In the genomic region with DNA sequence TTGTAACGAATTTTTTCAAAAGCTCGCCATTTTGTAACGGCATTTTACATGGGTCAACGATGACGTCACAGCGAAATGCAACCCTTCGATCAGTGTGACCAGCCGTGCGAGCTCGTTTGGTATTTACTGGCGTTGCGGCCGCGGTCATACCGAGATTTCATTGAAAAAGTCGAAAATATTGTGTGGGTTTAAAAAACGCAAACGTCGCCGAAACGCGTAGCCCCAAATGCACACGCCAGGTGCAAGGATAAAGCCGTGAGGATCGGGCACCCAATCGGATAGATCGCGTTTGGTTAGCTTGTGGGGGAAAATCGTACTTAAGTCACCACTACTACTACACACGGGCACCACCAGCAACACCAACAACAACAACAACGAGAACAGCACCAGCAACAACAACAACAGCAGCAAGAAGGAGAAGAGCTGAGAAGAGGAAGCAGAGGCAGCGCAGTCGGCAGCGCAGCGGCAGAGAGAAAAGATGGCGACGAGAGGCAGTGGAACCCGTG, we compare ENCODE assay signal across 1 fruit fly cellular context.
TF ChIP-seq lines count a peak whose summit lies in the region.

Gene Cbl, plus strand, starts transcription at position 124 of the 506 bp plus-strand sequence.

TF ChIP-seq in whole organism, embryonic, 481 proteins besides CTCF, POLR2A, EP300 and RAD21 (continued from another document and continues in another):
- TF ChIP-seq pzg (GFP tag; optimal IDR thresholded peaks at IDR 0.05; lab: Kevin White, UChicago) (peak; percentile 95), ap (GFP tag; IDR thresholded peaks at IDR 0.05; lab: Robert Waterston, UW) (no peak), CG2678 (tag; optimal IDR thresholded peaks at IDR 0.05; lab: Kevin White, UChicago) (no peak), PHDP (tag; optimal IDR thresholded peaks at IDR 0.05; lab: Kevin White, UChicago) (peak; percentile 4), CG12104 (GFP tag; optimal IDR thresholded peaks at IDR 0.05; lab: Kevin White, UChicago) (peak; percentile 29), CG12155 (GFP tag; optimal IDR thresholded peaks at IDR 0.05; lab: Kevin White, UChicago) (peak; percentile 56), NFAT (GFP tag; IDR thresholded peaks at IDR 0.05; lab: Robert Waterston, UW) (no peak), Ets65A (GFP tag; lab: Kevin White, UChicago) (peak; percentile 55), CG30431 (GFP tag; optimal IDR thresholded peaks at IDR 0.05; lab: Kevin White, UChicago) (no peak), sim (GFP tag; IDR thresholded peaks at IDR 0.05; lab: Robert Waterston, UW) (no peak), CG10267 (tag; optimal IDR thresholded peaks at IDR 0.05; lab: Kevin White, UChicago) (peak; percentile 73), Dll (GFP tag; IDR thresholded peaks at IDR 0.05; lab: Robert Waterston, UW; ENCODE audit: partially characterized antibody) (0 out of 4 replicates have a peak, but pooled peaks have one; percentile 29), lilli (GFP tag; optimal IDR thresholded peaks at IDR 0.05; lab: Kevin White, UChicago) (peak; percentile 21), unc-4 (GFP tag; IDR thresholded peaks at IDR 0.05; lab: Robert Waterston, UW; ENCODE audit: partially characterized antibody) (peak; percentile 55), Blimp-1 (GFP tag; optimal IDR thresholded peaks at IDR 0.05; lab: Kevin White, UChicago) (no peak), dpn (GFP tag; optimal IDR thresholded peaks at IDR 0.05; lab: Kevin White, UChicago) (peak in 1 of 2 experiments; percentile 5), br (optimal IDR thresholded peaks at IDR 0.05; lab: Kevin White, UChicago) (no peak), CG12659 (GFP tag; optimal IDR thresholded peaks at IDR 0.05; lab: Kevin White, UChicago) (peak; percentile 83), fd64A (GFP tag; optimal IDR thresholded peaks at IDR 0.05; lab: Kevin White, UChicago) (peak; percentile 1), CG2202 (tag; optimal IDR thresholded peaks at IDR 0.05; lab: Kevin White, UChicago) (peak; percentile 25), CG3163 (GFP tag; optimal IDR thresholded peaks at IDR 0.05; lab: Kevin White, UChicago) (no peak), Trl (optimal IDR thresholded peaks at IDR 0.05; lab: Kevin White, UChicago) (no peak), Trl (GFP tag; optimal IDR thresholded peaks at IDR 0.05; lab: Kevin White, UChicago) (no peak), Fer2 (tag; optimal IDR thresholded peaks at IDR 0.05; lab: Kevin White, UChicago) (no peak), run (tag; optimal IDR thresholded peaks at IDR 0.05; lab: Kevin White, UChicago) (no peak), gfzf (GFP tag; optimal IDR thresholded peaks at IDR 0.05; lab: Kevin White, UChicago) (peak; percentile 94), Xrp1 (GFP tag; IDR thresholded peaks at IDR 0.05; lab: Robert Waterston, UW) (0 out of 2 replicates have a peak, but pooled peaks have one; percentile 10), CG9797 (GFP tag; optimal IDR thresholded peaks at IDR 0.05; lab: Kevin White, UChicago) (peak; percentile 97), CG33557 (GFP tag; optimal IDR thresholded peaks at IDR 0.05; lab: Kevin White, UChicago) (peak; percentile 17), CG6683 (GFP tag; optimal IDR thresholded peaks at IDR 0.05; lab: Kevin White, UChicago) (peak; percentile 12), nom (GFP tag; optimal IDR thresholded peaks at IDR 0.05; lab: Kevin White, UChicago) (peak; percentile 52), NC2β (GFP tag; optimal IDR thresholded peaks at IDR 0.05; lab: Kevin White, UChicago) (peak; percentile 23), tgo (GFP tag; IDR thresholded peaks at IDR 0.05; lab: Robert Waterston, UW) (no peak), Doc3 (GFP tag; IDR thresholded peaks at IDR 0.05; lab: Robert Waterston, UW; ENCODE audit: partially characterized antibody) (no peak), onecut (GFP tag; IDR thresholded peaks at IDR 0.05; lab: Robert Waterston, UW) (peak; percentile 23; the same call in 1 of the 2 replicates), CG18011 (GFP tag; optimal IDR thresholded peaks at IDR 0.05; lab: Kevin White, UChicago) (no peak), Stat92E (GFP tag; optimal IDR thresholded peaks at IDR 0.05; lab: Kevin White, UChicago) (peak in 1 of 3 experiments; percentile 76), Med (GFP tag; lab: Kevin White, UChicago) (peak; percentile 84), Poxn (GFP tag; IDR thresholded peaks at IDR 0.05; lab: Robert Waterston, UW) (no peak), CG31441 (GFP tag; IDR thresholded peaks at IDR 0.05; lab: Robert Waterston, UW) (no peak), CG16779 (GFP tag; IDR thresholded peaks at IDR 0.05; lab: Robert Waterston, UW) (no peak), Hr3 (GFP tag; optimal IDR thresholded peaks at IDR 0.05; lab: Kevin White, UChicago) (no peak), phol (tag; optimal IDR thresholded peaks at IDR 0.05; lab: Kevin White, UChicago) (peak; percentile 99), CG18262 (tag; optimal IDR thresholded peaks at IDR 0.05; lab: Kevin White, UChicago) (peak; percentile 24), CG3995 (GFP tag; optimal IDR thresholded peaks at IDR 0.05; lab: Kevin White, UChicago) (no peak), HLH4C (GFP tag; IDR thresholded peaks at IDR 0.05; lab: Robert Waterston, UW; ENCODE audit: partially characterized antibody) (peak; percentile 22; the same call in 1 of the 3 replicates), BEAF-32 (GFP tag; optimal IDR thresholded peaks at IDR 0.05; lab: Kevin White, UChicago) (peak; percentile 49), Ravus (GFP tag; IDR thresholded peaks at IDR 0.05; lab: Robert Waterston, UW) (no peak), CG31365 (tag; optimal IDR thresholded peaks at IDR 0.05; lab: Kevin White, UChicago) (peak; percentile 12), Aef1 (GFP tag; IDR thresholded peaks at IDR 0.05; lab: Robert Waterston, UW) (peak; percentile 74; the same call in 2 of the 3 replicates), Taf1 (GFP tag; IDR thresholded peaks at IDR 0.05; lab: Robert Waterston, UW) (no peak), slou (GFP tag; optimal IDR thresholded peaks at IDR 0.05; lab: Kevin White, UChicago) (no peak), CG1647 (GFP tag; optimal IDR thresholded peaks at IDR 0.05; lab: Kevin White, UChicago) (no peak), kay (GFP tag; optimal IDR thresholded peaks at IDR 0.05; lab: Kevin White, UChicago) (peak; percentile 65), CG3847 (GFP tag; IDR thresholded peaks at IDR 0.05; lab: Robert Waterston, UW) (peak; percentile 34; the same call in 1 of the 2 replicates), CG6854 (GFP tag; optimal IDR thresholded peaks at IDR 0.05; lab: Kevin White, UChicago) (no peak), CG13296 (GFP tag; optimal IDR thresholded peaks at IDR 0.05; lab: Kevin White, UChicago) (peak; percentile 1), Lim3 (GFP tag; IDR thresholded peaks at IDR 0.05; lab: Robert Waterston, UW) (no peak), CG17186 (GFP tag; optimal IDR thresholded peaks at IDR 0.05; lab: Kevin White, UChicago) (peak; percentile 61), Atf-2 (GFP tag; optimal IDR thresholded peaks at IDR 0.05; lab: Kevin White, UChicago) (peak; percentile 7), CG14965 (GFP tag; optimal IDR thresholded peaks at IDR 0.05; lab: Kevin White, UChicago; ENCODE audit: borderline replicate concordance) (no peak), ara (GFP tag; IDR thresholded peaks at IDR 0.05; lab: Robert Waterston, UW) (no peak), CG12391 (tag; optimal IDR thresholded peaks at IDR 0.05; lab: Kevin White, UChicago) (peak; percentile 30), tap (tag; optimal IDR thresholded peaks at IDR 0.05; lab: Kevin White, UChicago) (no peak), CG33213 (GFP tag; optimal IDR thresholded peaks at IDR 0.05; lab: Kevin White, UChicago) (peak; percentile 68), CG7963 (GFP tag; IDR thresholded peaks at IDR 0.05; lab: Robert Waterston, UW; ENCODE audit: partially characterized antibody) (no peak), fru (optimal IDR thresholded peaks at IDR 0.05; lab: Kevin White, UChicago) (no peak), CG5180 (GFP tag; optimal IDR thresholded peaks at IDR 0.05; lab: Kevin White, UChicago) (no peak), mld (GFP tag; IDR thresholded peaks at IDR 0.05; lab: Robert Waterston, UW; ENCODE audit: partially characterized antibody) (no peak), zfh1 (GFP tag; IDR thresholded peaks at IDR 0.05; lab: Robert Waterston, UW) (no peak), bbx (GFP tag; IDR thresholded peaks at IDR 0.05; lab: Robert Waterston, UW; ENCODE audit: partially characterized antibody) (peak; percentile 26), HLH3B (GFP tag; IDR thresholded peaks at IDR 0.05; lab: Robert Waterston, UW) (no peak; the same call in 1 of the 2 replicates), Xbp1 (GFP tag; optimal IDR thresholded peaks at IDR 0.05; lab: Kevin White, UChicago) (peak; percentile 3), Dip3 (GFP tag; optimal IDR thresholded peaks at IDR 0.05; lab: Kevin White, UChicago) (no peak), Atf6 (GFP tag; IDR thresholded peaks at IDR 0.05; lab: Robert Waterston, UW) (0 out of 2 replicates have a peak, but pooled peaks have one; percentile 26), Dp (GFP tag; optimal IDR thresholded peaks at IDR 0.05; lab: Kevin White, UChicago) (peak; percentile 58), CG4360 (GFP tag; IDR thresholded peaks at IDR 0.05; lab: Robert Waterston, UW) (peak; percentile 100), Ptx1 (GFP tag; IDR thresholded peaks at IDR 0.05; lab: Robert Waterston, UW) (no peak), cas (GFP tag; IDR thresholded peaks at IDR 0.05; lab: Robert Waterston, UW) (no peak), GATAe (GFP tag; conservative IDR thresholded peaks at IDR 0.05; lab: Robert Waterston, UW) (no peak), Scr (GFP tag; IDR thresholded peaks at IDR 0.05; lab: Robert Waterston, UW; ENCODE audit: partially characterized antibody) (peak; percentile 39; the same call in 1 of the 2 replicates), HmgD (GFP tag; optimal IDR thresholded peaks at IDR 0.05; lab: Kevin White, UChicago) (peak; percentile 60), CG32772 (GFP tag; IDR thresholded peaks at IDR 0.05; lab: Robert Waterston, UW) (no peak), chn (GFP tag; optimal IDR thresholded peaks at IDR 0.05; lab: Kevin White, UChicago) (no peak), HmgZ (tag; optimal IDR thresholded peaks at IDR 0.05; lab: Kevin White, UChicago) (peak; percentile 70), seq (GFP tag; IDR thresholded peaks at IDR 0.05; lab: Robert Waterston, UW) (no peak), CG42726 (GFP tag; IDR thresholded peaks at IDR 0.05; lab: Robert Waterston, UW; ENCODE audit: partially characterized antibody) (0 out of 2 replicates have a peak, but pooled peaks have one; percentile 41), knrl (GFP tag; IDR thresholded peaks at IDR 0.05; lab: Robert Waterston, UW; ENCODE audit: partially characterized antibody) (peak; percentile 22; the same call in 1 of the 3 replicates), sens-2 (GFP tag; IDR thresholded peaks at IDR 0.05; lab: Robert Waterston, UW) (no peak), p53 (GFP tag; optimal IDR thresholded peaks at IDR 0.05; lab: Kevin White, UChicago) (no peak), cad (GFP tag; optimal IDR thresholded peaks at IDR 0.05; lab: Kevin White, UChicago) (no peak), CG17385 (GFP tag; optimal IDR thresholded peaks at IDR 0.05; lab: Kevin White, UChicago) (peak; percentile 99), ftz-f1 (GFP tag; optimal IDR thresholded peaks at IDR 0.05; lab: Kevin White, UChicago) (peak; percentile 58), abd-A (tag; optimal IDR thresholded peaks at IDR 0.05; lab: Kevin White, UChicago) (no peak), MESR4 (GFP tag; optimal IDR thresholded peaks at IDR 0.05; lab: Kevin White, UChicago) (peak; percentile 99), tll (GFP tag; optimal IDR thresholded peaks at IDR 0.05; lab: Kevin White, UChicago) (peak in 1 of 2 experiments; percentile 42), CG3065 (GFP tag; optimal IDR thresholded peaks at IDR 0.05; lab: Kevin White, UChicago) (no peak), Bgb (GFP tag; IDR thresholded peaks at IDR 0.05; lab: Robert Waterston, UW; ENCODE audit: partially characterized antibody) (peak; percentile 49; the same call in 1 of the 2 replicates), Max (GFP tag; optimal IDR thresholded peaks at IDR 0.05; lab: Kevin White, UChicago) (peak; percentile 10), croc (GFP tag; conservative IDR thresholded peaks at IDR 0.05; lab: Robert Waterston, UW) (no peak), ttk (GFP tag; IDR thresholded peaks at IDR 0.05; lab: Robert Waterston, UW) (no peak), dm (GFP tag; optimal IDR thresholded peaks at IDR 0.05; lab: Kevin White, UChicago) (peak; percentile 21), Fer1 (GFP tag; optimal IDR thresholded peaks at IDR 0.05; lab: Kevin White, UChicago) (peak; percentile 49), ERR (GFP tag; optimal IDR thresholded peaks at IDR 0.05; lab: Kevin White, UChicago) (no peak), HLHmδ (GFP tag; optimal IDR thresholded peaks at IDR 0.05; lab: Kevin White, UChicago) (peak; percentile 51), bsh (GFP tag; optimal IDR thresholded peaks at IDR 0.05; lab: Kevin White, UChicago) (peak in 1 of 2 experiments; percentile 26), sima (GFP tag; optimal IDR thresholded peaks at IDR 0.05; lab: Kevin White, UChicago) (no peak), mam (GFP tag; optimal IDR thresholded peaks at IDR 0.05; lab: Kevin White, UChicago) (no peak), trem (tag; optimal IDR thresholded peaks at IDR 0.05; lab: Kevin White, UChicago) (peak; percentile 69), schlank (tag; optimal IDR thresholded peaks at IDR 0.05; lab: Kevin White, UChicago) (no peak), aop (GFP tag; IDR thresholded peaks at IDR 0.05; lab: Robert Waterston, UW) (no peak), MBD-R2 (GFP tag; IDR thresholded peaks at IDR 0.05; lab: Robert Waterston, UW) (peak; percentile 60), caup (GFP tag; optimal IDR thresholded peaks at IDR 0.05; lab: Kevin White, UChicago; ENCODE audit: severe bottlenecking) (peak; percentile 38), CG17568 (GFP tag; optimal IDR thresholded peaks at IDR 0.05; lab: Kevin White, UChicago) (no peak), pan (optimal IDR thresholded peaks at IDR 0.05; lab: Kevin White, UChicago) (no peak), pan (GFP tag; optimal IDR thresholded peaks at IDR 0.05 in 1 of 2, IDR thresholded peaks at IDR 0.05 in 1 of 2) (peak in 1 of 2 experiments; percentile 11), mirr (GFP tag; optimal IDR thresholded peaks at IDR 0.05; lab: Kevin White, UChicago) (no peak), CG6791 (GFP tag; IDR thresholded peaks at IDR 0.05; lab: Robert Waterston, UW; ENCODE audit: partially characterized antibody) (0 out of 3 replicates have a peak, but pooled peaks have one; percentile 37), CG32532 (GFP tag; IDR thresholded peaks at IDR 0.05; lab: Robert Waterston, UW) (no peak), CG1603 (tag; optimal IDR thresholded peaks at IDR 0.05; lab: Kevin White, UChicago) (peak; percentile 82), nerfin-2 (GFP tag; IDR thresholded peaks at IDR 0.05; lab: Robert Waterston, UW; ENCODE audit: partially characterized antibody) (peak; percentile 37; the same call in 1 of the 2 replicates), danr (GFP tag; IDR thresholded peaks at IDR 0.05; lab: Robert Waterston, UW) (no peak)
